Worm (Caenorhabditis elegans) whole organism, L1 larva: ENCODE measurements around the gene lec-12.

Source experiments
- aha-1 ChIP-seq: fragments of 150-350 bp; optimal IDR thresholded peaks from 2 replicates; lab custom pipeline; 2014; ENCODE audit warnings: missing biosample characterization, missing genetic modification characterization
- blmp-1 ChIP-seq: fragments of 150-350 bp; optimal IDR thresholded peaks from 2 replicates; lab custom pipeline; 2014; ENCODE audit warnings: missing biosample characterization, missing genetic modification characterization
- ces-1 ChIP-seq: fragments of 150-350 bp; optimal IDR thresholded peaks from 2 replicates; lab custom pipeline; 2014; ENCODE audit warnings: missing biosample characterization, missing genetic modification reagents, missing genetic modification characterization
- dpl-1 ChIP-seq, 3 experiments: fragments of 150-350 bp in 2 of 3; sonication (generic microtip) in 1 of 3; optimal IDR thresholded peaks; 2 replicates each; lab custom pipeline; 2014 to 2017; ENCODE audit warnings: missing biosample characterization in 3 of 3, missing genetic modification characterization in 3 of 3, missing genetic modification reagents in 3 of 3
- elt-3 ChIP-seq, 6 experiments: fragments of 150-350 bp in 1 of 6; sonication (generic microtip); optimal IDR thresholded peaks; 2 replicates each; lab custom pipeline; 2017 to 2018; ENCODE audit warnings: missing biosample characterization in 6 of 6, missing genetic modification characterization in 6 of 6, inconsistent platforms in 1 of 6
- hlh-4 ChIP-seq: sonication (generic microtip); optimal IDR thresholded peaks from 2 replicates; lab custom pipeline; 2016; ENCODE audit warnings: mild to moderate bottlenecking, missing genetic modification characterization, missing compliant biosample characterization
- lsy-2 ChIP-seq, 2 experiments: fragments of 150-350 bp; optimal IDR thresholded peaks; 2 replicates each; lab custom pipeline; 2014; ENCODE audit warnings: missing biosample characterization in 2 of 2, missing genetic modification characterization in 2 of 2
- nhr-11 ChIP-seq: fragments of 150-350 bp; optimal IDR thresholded peaks from 2 replicates; lab custom pipeline; 2014; ENCODE audit warnings: missing biosample characterization, missing genetic modification characterization
- nhr-76 ChIP-seq: sonication (generic microtip); optimal IDR thresholded peaks from 2 replicates; lab custom pipeline; 2017; ENCODE audit warnings: missing biosample characterization, missing genetic modification characterization
- pqm-1 ChIP-seq: sonication (generic microtip); optimal IDR thresholded peaks from 3 replicates; lab custom pipeline; 2017; ENCODE audit warnings: missing biosample characterization, missing genetic modification characterization
- ztf-4 ChIP-seq: fragments of 150-350 bp; optimal IDR thresholded peaks from 2 replicates; lab custom pipeline; 2014; ENCODE audit warnings: missing biosample characterization, missing genetic modification characterization

DNA sequence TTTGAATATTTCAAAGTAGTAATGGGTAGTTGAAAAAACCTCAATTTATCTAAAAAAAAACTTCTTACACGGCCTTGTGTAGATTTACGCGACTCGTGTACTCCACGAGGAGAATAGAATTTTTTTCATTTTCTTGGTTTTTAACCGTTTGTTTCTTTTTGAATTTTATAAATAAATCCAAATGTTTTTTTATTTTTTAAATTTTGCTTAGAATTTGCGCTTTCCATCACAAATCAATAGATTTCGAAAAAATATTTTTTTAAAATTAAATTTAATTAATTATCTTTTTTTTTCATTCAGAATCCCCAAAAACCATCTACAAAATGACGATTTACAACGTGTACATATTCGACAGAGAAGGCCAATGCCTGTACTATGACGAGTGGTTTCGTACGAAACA lies 2.9 kb upstream of the lec-12 start, which contains the start of gene trpp-1:
- TF ChIP-seq ces-1 = no peak
- TF ChIP-seq dpl-1 (GFP tag; optimal IDR thresholded peaks at IDR 0.05; lab: Kevin White, UChicago) = no peak
- no peak for TF ChIP-seq pqm-1 (tag; lab: Kevin White, UChicago)
- TF ChIP-seq elt-3 (tag; optimal IDR thresholded peaks at IDR 0.05; lab: Kevin White, UChicago) = no peak
- no peak for TF ChIP-seq ztf-4 (tag; lab: Kevin White, UChicago)
- TF ChIP-seq aha-1 = no peak
- TF ChIP-seq nhr-76 (tag; lab: Kevin White, UChicago) = no peak
- TF ChIP-seq nhr-11 (tag; lab: Kevin White, UChicago) = no peak
- no peak for TF ChIP-seq blmp-1 (tag; lab: Kevin White, UChicago)
- no peak for TF ChIP-seq lsy-2 (tag; optimal IDR thresholded peaks at IDR 0.05; lab: Kevin White, UChicago)
- no peak for TF ChIP-seq hlh-4 (tag; lab: Kevin White, UChicago)
